Worm (Caenorhabditis elegans) whole organism, midembryonic: ENCODE data around the gene C14C6.2.

ENCODE experiments used
- T22C8.4 ChIP-seq: fragments of 200-800 bp; sonication (Bioruptor generic); IDR thresholded peaks from 2 replicates; pipeline ENCODE4 v1.3.6; 2022; ENCODE audit warnings: missing genetic modification characterization, missing compliant biosample characterization
- flt-1 ChIP-seq: fragments of 200-800 bp; sonication (Bioruptor generic); IDR thresholded peaks from 2 replicates; pipeline ENCODE4 v1.3.6; 2022; ENCODE audit warnings: missing genetic modification characterization, missing compliant biosample characterization
- med-1 ChIP-seq: sonication (generic microtip); optimal IDR thresholded peaks from 2 replicates; lab custom pipeline; 2017; ENCODE audit warnings: missing genetic modification characterization, mild to moderate bottlenecking, missing compliant biosample characterization, antibody characterized with exemption, missing genetic modification reagents; ENCODE audit not compliant: insufficient read depth
- ref-1 ChIP-seq: fragments of 200-800 bp; sonication (Bioruptor generic); conservative IDR thresholded peaks from 2 replicates; pipeline ENCODE4 v1.3.6; 2022; ENCODE audit warnings: missing genetic modification reagents, missing genetic modification characterization, missing compliant biosample characterization
- tab-1 ChIP-seq: fragments of 200-800 bp; sonication (Bioruptor generic); IDR thresholded peaks from 2 replicates; pipeline ENCODE4 v1.3.6; 2022; ENCODE audit warnings: missing genetic modification characterization, missing compliant biosample characterization
- ztf-23 ChIP-seq: fragments of 200-800 bp; sonication (Bioruptor generic); IDR thresholded peaks from 2 replicates; pipeline ENCODE4 v1.3.6; 2022; ENCODE audit warnings: missing genetic modification reagents, missing genetic modification characterization, missing compliant biosample characterization

- TF ChIP-seq med-1 (GFP tag; lab: Kevin White, UChicago) (no peak), T22C8.4 (GFP tag; lab: Robert Waterston, UW) (no peak), ztf-23 (GFP tag; lab: Robert Waterston, UW) (no peak), flt-1 (GFP tag; lab: Robert Waterston, UW) (no peak), ref-1 (GFP tag; lab: Robert Waterston, UW) (no peak), tab-1 (GFP tag; lab: Robert Waterston, UW) (no peak)
Observed at ce11 chrV:541470-541869, 21.5 kb upstream of the C14C6.2 start.
